Fruit fly (Drosophila melanogaster): ENCODE measurements around the gene rux.

- TF ChIP-seq HLH106 (tag; optimal IDR thresholded peaks at IDR 0.05) (peak; percentile 76), h (GFP tag; optimal IDR thresholded peaks at IDR 0.05) (peak; percentile 68), pan (optimal IDR thresholded peaks at IDR 0.05) (no peak), Dfd (GFP tag; optimal IDR thresholded peaks at IDR 0.05) (no peak), woc (GFP tag; optimal IDR thresholded peaks at IDR 0.05) (peak; percentile 64), Myc (optimal IDR thresholded peaks at IDR 0.05) (no peak), psq (GFP tag; optimal IDR thresholded peaks at IDR 0.05) (peak; percentile 55), dsf (GFP tag; optimal IDR thresholded peaks at IDR 0.05; ENCODE audit: borderline replicate concordance) (no peak), OdsH (GFP tag; optimal IDR thresholded peaks at IDR 0.05) (peak; percentile 58), lola (GFP tag; optimal IDR thresholded peaks at IDR 0.05) (no peak), br (GFP tag; optimal IDR thresholded peaks at IDR 0.05) (peak; percentile 74), N (GFP tag; optimal IDR thresholded peaks at IDR 0.05) (no peak), Jra (GFP tag; optimal IDR thresholded peaks at IDR 0.05) (no peak), Hr78 (GFP tag; optimal IDR thresholded peaks at IDR 0.05) (no peak)
Measured at dm6 chrX:6030010-6030409, 7.6 kb downstream of the rux start.

Data from whole organism, wandering third instar larva.